Fruit fly (Drosophila melanogaster) whole organism: ENCODE measurements around the gene CG8852.

Experiments
- CG8478 ChIP-seq: fragments of >200 bp; optimal IDR thresholded peaks from 2 replicates; lab custom pipeline; 2018; ENCODE audit warnings: inconsistent platforms
- pan ChIP-seq: fragments of >200 bp; optimal IDR thresholded peaks from 2 replicates; lab custom pipeline; 2017
- psq ChIP-seq: fragments of >200 bp; optimal IDR thresholded peaks from 2 replicates; lab custom pipeline; 2017
- usp ChIP-seq: fragments of >200 bp; optimal IDR thresholded peaks from 2 replicates; lab custom pipeline; 2017; ENCODE audit warnings: missing biosample characterization, missing genetic modification characterization, mixed read lengths

- TF ChIP-seq psq (lab: Kevin White, UChicago) = no peak
- no peak for TF ChIP-seq usp (GFP tag; lab: Kevin White, UChicago)
- no peak for TF ChIP-seq CG8478 (lab: Kevin White, UChicago)
- TF ChIP-seq pan = no peak
These were observed 37.5 kb downstream of the CG8852 start for dm6 chr2L:3562435-3562834.
